Fruit fly (Drosophila melanogaster) whole organism, pupa: ENCODE data around the gene IFT46.

Experiments used
- CG12605 ChIP-seq: fragments of 200-800 bp; sonication (Bioruptor generic); IDR thresholded peaks from 2 replicates; pipeline ENCODE4 v1.3.6; 2022; ENCODE audit warnings: missing biosample characterization, missing genetic modification characterization
- CG34367 ChIP-seq: fragments of 200-800 bp; sonication (Bioruptor generic); optimal IDR thresholded peaks from 2 replicates; lab custom pipeline; 2018; ENCODE audit warnings: missing biosample characterization, mild to moderate bottlenecking, missing genetic modification characterization
- CG8159 ChIP-seq: fragments of 200-800 bp; sonication (Bioruptor generic); optimal IDR thresholded peaks from 3 replicates; lab custom pipeline; 2018; ENCODE audit warnings: missing biosample characterization, mild to moderate bottlenecking, missing genetic modification characterization, moderate library complexity
- D1 ChIP-seq: fragments of 200-800 bp; sonication (Bioruptor generic); optimal IDR thresholded peaks from 2 replicates; lab custom pipeline; 2018; ENCODE audit warnings: missing biosample characterization, mild to moderate bottlenecking, missing genetic modification characterization, moderate library complexity
- rn ChIP-seq: fragments of 200-800 bp; sonication (Bioruptor generic); IDR thresholded peaks from 2 replicates; pipeline ENCODE4 v1.3.6; 2022; ENCODE audit warnings: missing biosample characterization, missing genetic modification characterization

dm6 chr2L:18605549-18605948 is 10.4 kb downstream of the IFT46 start, which contains the start of gene CG31789:
- TF ChIP-seq CG8159 (no peak), D1 (tag; lab: Kevin White, UChicago) (no peak), CG34367 (no peak), CG12605 (no peak), rn (GFP tag; lab: Robert Waterston, UW) (no peak)
